Fruit fly (Drosophila melanogaster) whole organism, wandering third instar larva: ENCODE measurements around the gene CG33490.

ENCODE experiments used
- GATAd ChIP-seq: sonication (Bioruptor generic); optimal IDR thresholded peaks from 2 replicates; lab custom pipeline; 2016; ENCODE audit warnings: missing biosample characterization, missing genetic modification characterization
- dmrt93B ChIP-seq: fragments of 200-800 bp; sonication (Bioruptor generic); optimal IDR thresholded peaks from 2 replicates; lab custom pipeline; 2018; ENCODE audit warnings: missing biosample characterization, mild to moderate bottlenecking, missing genetic modification characterization
- foxo ChIP-seq, 2 experiments: fragments of 200-800 bp; sonication (Bioruptor generic); optimal IDR thresholded peaks; 2 replicates in 1 of 2; 3 replicates in 1 of 2; lab custom pipeline; 2016 to 2017; ENCODE audit warnings: missing biosample characterization in 2 of 2, missing genetic modification characterization in 2 of 2
- lola ChIP-seq: fragments of >200 bp; optimal IDR thresholded peaks from 2 replicates; lab custom pipeline; 2017; ENCODE audit warnings: missing biosample characterization, missing genetic modification characterization
- pan ChIP-seq: fragments of >200 bp; optimal IDR thresholded peaks from 2 replicates; lab custom pipeline; 2017

- TF ChIP-seq GATAd (no peak), foxo (GFP tag; optimal IDR thresholded peaks at IDR 0.05; lab: Kevin White, UChicago) (no peak), pan (lab: Kevin White, UChicago) (no peak), lola (GFP tag; lab: Kevin White, UChicago) (no peak), dmrt93B (GFP tag; lab: Kevin White, UChicago) (no peak)
Observed at dm6 chr3L:11596585-11597252, 22.3 kb upstream of the CG33490 start, which contains the start of gene CG7368.
